Fruit fly (Drosophila melanogaster): Measurements from ENCODE around the gene btz.

DNA sequence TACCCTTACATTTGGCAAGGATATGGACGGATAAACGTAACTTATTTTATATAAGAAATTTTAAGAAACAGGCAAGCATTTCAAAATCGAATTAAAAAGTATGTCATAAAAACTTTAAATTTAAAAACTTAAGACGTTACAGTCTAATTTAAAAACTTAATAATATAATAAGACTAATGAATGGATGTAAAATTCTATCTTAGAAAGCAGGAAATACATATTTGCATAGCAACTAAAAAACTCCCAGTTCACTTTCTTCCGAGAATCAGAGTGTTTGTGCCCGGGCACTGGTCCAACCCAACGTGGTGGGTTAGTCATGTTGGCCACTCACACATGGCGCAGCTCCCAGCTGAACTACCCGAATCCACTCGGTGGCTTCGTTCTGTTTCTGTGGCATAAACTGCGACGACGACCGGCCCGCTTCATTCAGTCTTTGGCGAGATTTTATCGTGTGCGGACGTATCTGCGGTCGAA lies 14.6 kb upstream of the btz start, which contains the start of gene CG12880:
- TF ChIP-seq CG6854 (GFP tag; optimal IDR thresholded peaks at IDR 0.05), result no peak
- peak; percentile 26 for TF ChIP-seq Sox14 (GFP tag; optimal IDR thresholded peaks at IDR 0.05)
- no peak for TF ChIP-seq eg (GFP tag; IDR thresholded peaks at IDR 0.05)
- peak; percentile 35 for TF ChIP-seq OdsH (GFP tag; optimal IDR thresholded peaks at IDR 0.05)
- TF ChIP-seq Gug (GFP tag; IDR thresholded peaks at IDR 0.05), result 0 out of 2 replicates have a peak, but pooled peaks have one; percentile 13
- TF ChIP-seq cyc (GFP tag; optimal IDR thresholded peaks at IDR 0.05), result peak; percentile 10
- TF ChIP-seq CG6792 (GFP tag; optimal IDR thresholded peaks at IDR 0.05), result peak; percentile 28
- no peak for TF ChIP-seq Ets21C (GFP tag; optimal IDR thresholded peaks at IDR 0.05)
- TF ChIP-seq CG9139 (GFP tag; optimal IDR thresholded peaks at IDR 0.05), result no peak
